Worm (Caenorhabditis elegans): ENCODE data around the gene ets-4.

DNA sequence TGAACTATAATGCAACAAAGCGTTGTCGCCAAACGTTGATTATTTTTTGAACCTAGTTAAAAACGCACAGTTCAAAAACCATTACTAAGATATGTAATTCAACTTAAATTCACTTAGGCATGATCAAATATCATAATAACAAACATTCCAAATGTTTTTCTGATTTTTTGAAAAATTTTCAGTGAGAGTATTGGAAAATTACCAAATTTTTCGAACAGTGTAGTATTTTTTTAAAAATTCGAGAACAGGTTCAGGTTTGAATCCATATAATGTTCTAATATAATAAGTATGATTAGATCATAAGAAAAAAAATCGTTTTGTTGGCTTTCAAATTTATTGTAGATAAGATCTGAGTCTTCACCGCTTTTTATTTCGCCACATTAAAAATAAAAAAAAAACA lies 35.0 kb downstream of the ets-4 start:
- no peak for TF ChIP-seq attf-6 (GFP tag; IDR thresholded peaks at IDR 0.05)
- no peak for TF ChIP-seq pha-4 (tag; optimal IDR thresholded peaks at IDR 0.05)
- TF ChIP-seq Y56A3A.18 (GFP tag; IDR thresholded peaks at IDR 0.05), result no peak
- no peak for TF ChIP-seq F23B12.7 (tag; optimal IDR thresholded peaks at IDR 0.05; ENCODE audit: insufficient read depth)
- no peak for TF ChIP-seq lin-35 (GFP tag; optimal IDR thresholded peaks at IDR 0.05)
- no peak for TF ChIP-seq ztf-18 (tag; optimal IDR thresholded peaks at IDR 0.05)
- TF ChIP-seq lsy-27 (tag; optimal IDR thresholded peaks at IDR 0.05; ENCODE audit: borderline replicate concordance, insufficient read depth), result no peak
- no peak for TF ChIP-seq gei-17 (GFP tag; optimal IDR thresholded peaks at IDR 0.05)
- TF ChIP-seq aptf-2 (GFP tag; conservative IDR thresholded peaks at IDR 0.05), result no peak
- no peak for TF ChIP-seq madf-6 (GFP tag; IDR thresholded peaks at IDR 0.05)
- no peak for TF ChIP-seq unc-130 (GFP tag; optimal IDR thresholded peaks at IDR 0.05)
- no peak for TF ChIP-seq ztf-26 (tag; optimal IDR thresholded peaks at IDR 0.05)
